Worm (Caenorhabditis elegans): Measurements from ENCODE around the gene pph-4.2.

pph-4.2 gene

DNA sequence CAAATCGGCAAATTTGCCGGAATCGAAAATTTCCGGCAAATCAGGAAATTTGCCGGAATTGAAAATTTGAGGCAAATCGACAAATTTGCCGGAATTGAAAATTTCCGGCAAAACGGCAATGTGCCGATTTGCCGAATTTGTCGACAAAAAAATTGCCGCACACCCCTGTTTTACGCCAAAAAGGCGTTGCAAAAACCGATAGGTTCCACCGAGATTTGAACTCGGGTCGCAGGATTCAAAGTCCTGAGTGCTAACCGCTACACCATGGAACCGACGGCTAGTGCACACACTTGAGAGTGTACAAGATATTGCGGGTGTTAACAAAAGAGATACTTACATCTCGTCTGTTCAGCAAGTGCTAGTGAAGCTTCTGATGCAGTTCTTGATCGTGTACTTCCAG lies 22.7 kb upstream of the pph-4.2 start:
- TF ChIP-seq ceh-88 (GFP tag; IDR thresholded peaks at IDR 0.05) (no peak), hpl-2 (GFP tag; optimal IDR thresholded peaks at IDR 0.05) (no peak), ama-1 (optimal IDR thresholded peaks at IDR 0.05) (no peak), F16B12.6 (tag; optimal IDR thresholded peaks at IDR 0.05) (peak; percentile 16), nhr-47 (tag; optimal IDR thresholded peaks at IDR 0.05) (peak; percentile 50), nhr-20 (tag; optimal IDR thresholded peaks at IDR 0.05) (peak; percentile 1), nhr-71 (tag; optimal IDR thresholded peaks at IDR 0.05) (no peak), ztf-4 (tag; optimal IDR thresholded peaks at IDR 0.05) (no peak), dsc-1 (tag; optimal IDR thresholded peaks at IDR 0.05) (peak; percentile 9), fos-1 (tag; optimal IDR thresholded peaks at IDR 0.05) (no peak), lin-35 (GFP tag; optimal IDR thresholded peaks at IDR 0.05) (peak; percentile 24 to 41), mab-9 (GFP tag; IDR thresholded peaks at IDR 0.05) (no peak), snpc-4 (tag; optimal IDR thresholded peaks at IDR 0.05) (no peak), fkh-4 (tag; optimal IDR thresholded peaks at IDR 0.05; ENCODE audit: borderline replicate concordance) (no peak), ceh-63 (GFP tag; optimal IDR thresholded peaks at IDR 0.05) (no peak), lsy-2 (tag; optimal IDR thresholded peaks at IDR 0.05) (peak in 1 of 2 experiments; percentile 7), snu-23 (GFP tag; optimal IDR thresholded peaks at IDR 0.05) (peak; percentile 49), nhr-237 (tag; optimal IDR thresholded peaks at IDR 0.05) (no peak), nhr-11 (tag; optimal IDR thresholded peaks at IDR 0.05) (no peak), C04F5.9 (tag; optimal IDR thresholded peaks at IDR 0.05) (no peak), sup-37 (GFP tag; optimal IDR thresholded peaks at IDR 0.05) (no peak), dpl-1 (GFP tag; optimal IDR thresholded peaks at IDR 0.05) (peak in 2 of 3 experiments; percentile 29 to 32), alr-1 (tag; optimal IDR thresholded peaks at IDR 0.05; ENCODE audit: borderline replicate concordance) (no peak), mdl-1 (tag; optimal IDR thresholded peaks at IDR 0.05) (no peak), efl-1 (optimal IDR thresholded peaks at IDR 0.05) (peak in 1 of 2 experiments; percentile 46), efl-1 (GFP tag; optimal IDR thresholded peaks at IDR 0.05 in 1 of 2) (peak; percentile 29 to 92), ceh-90 (tag; optimal IDR thresholded peaks at IDR 0.05) (no peak), rnt-1 (tag; optimal IDR thresholded peaks at IDR 0.05) (peak; percentile 55), aly-2 (tag; optimal IDR thresholded peaks at IDR 0.05) (no peak), lin-14 (GFP tag; optimal IDR thresholded peaks at IDR 0.05) (no peak), fkh-10 (GFP tag; optimal IDR thresholded peaks at IDR 0.05) (no peak), irx-1 (tag; optimal IDR thresholded peaks at IDR 0.05) (no peak), ets-5 (GFP tag; IDR thresholded peaks at IDR 0.05) (no peak), Y116A8C.19 (tag; optimal IDR thresholded peaks at IDR 0.05; ENCODE audit: borderline replicate concordance) (no peak), sptf-1 (tag; optimal IDR thresholded peaks at IDR 0.05) (no peak), hlh-17 (GFP tag; optimal IDR thresholded peaks at IDR 0.05; ENCODE audit: borderline replicate concordance) (no peak), ceh-82 (tag; optimal IDR thresholded peaks at IDR 0.05) (peak in 1 of 3 experiments; percentile 27), skn-1 (tag; optimal IDR thresholded peaks at IDR 0.05) (no peak)

DNA sequence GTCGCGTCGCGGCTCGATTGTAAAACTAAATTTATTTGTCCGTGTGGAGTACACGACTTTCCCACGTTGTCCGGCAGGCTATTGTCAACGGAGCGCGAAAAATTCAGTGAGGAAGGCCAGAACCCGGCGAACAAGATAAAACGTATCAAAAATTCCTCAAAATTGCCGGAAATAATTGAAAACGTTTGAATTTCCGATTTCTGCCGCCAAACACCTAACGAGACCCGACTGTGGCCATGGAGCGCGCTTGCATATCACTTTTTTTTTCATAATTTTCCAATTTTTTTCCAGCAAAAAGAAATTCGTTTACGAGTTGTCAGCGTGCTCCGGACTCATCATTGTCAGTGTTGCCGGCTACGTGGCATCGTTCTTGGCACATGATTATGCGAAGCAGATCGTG lies 21.4 kb upstream of the pph-4.2 start:
- TF ChIP-seq zag-1 (tag; optimal IDR thresholded peaks at IDR 0.05) (no peak), efl-1 (optimal IDR thresholded peaks at IDR 0.05) (no peak), efl-1 (GFP tag; optimal IDR thresholded peaks at IDR 0.05 in 1 of 2) (peak in 1 of 2 experiments; percentile 49)

DNA sequence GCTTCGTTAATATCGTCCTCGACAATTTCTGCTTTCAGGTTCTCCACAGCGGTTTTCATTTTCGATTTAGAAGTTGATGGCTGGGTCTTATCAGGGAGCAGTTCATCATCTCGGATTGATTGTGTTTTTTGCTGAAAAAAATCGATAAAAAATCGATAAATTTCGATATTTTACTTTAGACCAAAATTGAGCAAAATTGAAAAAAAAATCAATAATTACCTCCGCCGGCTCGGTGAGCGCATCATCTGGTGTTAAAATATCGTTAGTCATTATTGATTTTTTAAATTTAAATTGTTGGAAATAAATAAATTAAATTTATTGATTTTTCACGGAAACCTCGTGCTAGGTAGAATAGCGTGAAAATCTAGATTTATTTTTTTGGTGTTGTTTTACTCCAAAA lies 18.0 kb upstream of the pph-4.2 start, which contains the start of gene Y49E10.10:
TSS of gene Y49E10.10 (plus strand) at position 381 of the 400 bp plus-strand sequence.
- TF ChIP-seq jun-1 (tag; optimal IDR thresholded peaks at IDR 0.05) (no peak), efl-1 (optimal IDR thresholded peaks at IDR 0.05) (no peak), efl-1 (GFP tag; optimal IDR thresholded peaks at IDR 0.05 in 1 of 2) (peak in 1 of 2 experiments; percentile 42), mab-9 (GFP tag; IDR thresholded peaks at IDR 0.05) (no peak), C16A3.4 (tag; optimal IDR thresholded peaks at IDR 0.05) (no peak)
